Fruit fly (Drosophila melanogaster) whole organism, embryonic: ENCODE results near the gene janA.

ENCODE experiments used
- Antp ChIP-seq: fragments of 200-800 bp; sonication (Bioruptor generic); optimal IDR thresholded peaks from 3 replicates; lab custom pipeline; 2016; ENCODE audit warnings: missing biosample characterization, missing genetic modification characterization
- Atf6 ChIP-seq: fragments of 200-800 bp; sonication (Bioruptor generic); IDR thresholded peaks from 2 replicates; pipeline ENCODE4 v1.3.6; 2022; ENCODE audit warnings: missing biosample characterization, missing genetic modification characterization
- Blimp-1 ChIP-seq: fragments of 200-800 bp; sonication (Bioruptor generic); optimal IDR thresholded peaks from 3 replicates; lab custom pipeline; 2018; ENCODE audit warnings: missing biosample characterization, missing genetic modification characterization, mild to moderate bottlenecking, moderate library complexity, missing genetic modification reagents
- BtbVII ChIP-seq: fragments of 200-800 bp; sonication (Bioruptor generic); optimal IDR thresholded peaks from 3 replicates; lab custom pipeline; 2017; ENCODE audit warnings: missing biosample characterization, mild to moderate bottlenecking, missing genetic modification characterization
- CG11723 ChIP-seq: fragments of 200-800 bp; sonication (Bioruptor generic); optimal IDR thresholded peaks from 2 replicates; lab custom pipeline; 2017; ENCODE audit warnings: missing biosample characterization, mild to moderate bottlenecking, missing genetic modification characterization
- CG12659 ChIP-seq: fragments of 200-800 bp; sonication (Bioruptor generic); optimal IDR thresholded peaks from 3 replicates; lab custom pipeline; 2017; ENCODE audit warnings: mild to moderate bottlenecking, missing biosample characterization, missing genetic modification reagents, missing genetic modification characterization
- CG1647 ChIP-seq: fragments of 200-800 bp; sonication (Bioruptor generic); optimal IDR thresholded peaks from 3 replicates; lab custom pipeline; 2016; ENCODE audit warnings: missing biosample characterization, missing genetic modification characterization
- CG16813 ChIP-seq: fragments of 200-800 bp; sonication (Bioruptor generic); IDR thresholded peaks from 3 replicates; pipeline ENCODE4 v1.3.6; 2022; ENCODE audit warnings: missing biosample characterization, missing genetic modification characterization; ENCODE audit not compliant: partially characterized antibody
- CG2199 ChIP-seq: fragments of 200-800 bp; sonication (Bioruptor generic); IDR thresholded peaks from 3 replicates; pipeline ENCODE4 v1.3.6; 2022; ENCODE audit warnings: missing biosample characterization, missing genetic modification characterization
- CG3163 ChIP-seq: fragments of 200-800 bp; sonication (Bioruptor generic); optimal IDR thresholded peaks from 3 replicates; lab custom pipeline; 2016; ENCODE audit warnings: missing biosample characterization, missing genetic modification characterization
- CG33557 ChIP-seq: fragments of 200-800 bp; sonication (Bioruptor generic); optimal IDR thresholded peaks from 2 replicates; lab custom pipeline; 2019; ENCODE audit warnings: missing biosample characterization, mild to moderate bottlenecking, missing genetic modification characterization, moderate library complexity
- CG3847 ChIP-seq: fragments of 200-800 bp; sonication (Bioruptor generic); IDR thresholded peaks from 2 replicates; pipeline ENCODE4 v1.3.6; 2022; ENCODE audit warnings: missing biosample characterization, missing genetic modification characterization
- CG5953 ChIP-seq: fragments of 200-800 bp; sonication (Bioruptor generic); IDR thresholded peaks from 2 replicates; pipeline ENCODE4 v1.3.6; 2022; ENCODE audit warnings: missing biosample characterization, missing genetic modification characterization
- CG6689 ChIP-seq: fragments of 200-800 bp; sonication (Bioruptor generic); IDR thresholded peaks from 2 replicates; pipeline ENCODE4 v1.3.6; 2022; ENCODE audit warnings: missing biosample characterization, missing genetic modification characterization
- CG9609 ChIP-seq: fragments of 200-800 bp; sonication (Bioruptor generic); optimal IDR thresholded peaks from 3 replicates; lab custom pipeline; 2016; ENCODE audit warnings: missing biosample characterization, missing genetic modification characterization
- CG9932 ChIP-seq: fragments of 200-800 bp; sonication (Bioruptor generic); IDR thresholded peaks from 2 replicates; pipeline ENCODE4 v1.3.6; 2022; ENCODE audit warnings: missing biosample characterization, missing genetic modification characterization
- Dad ChIP-seq: fragments of 200-800 bp; sonication (Bioruptor generic); optimal IDR thresholded peaks from 3 replicates; lab custom pipeline; 2016; ENCODE audit warnings: missing biosample characterization, missing genetic modification characterization
- Deaf1 ChIP-seq: fragments of 200-800 bp; optimal IDR thresholded peaks from 3 replicates; lab custom pipeline; 2019; ENCODE audit warnings: missing biosample characterization, mild to moderate bottlenecking, missing genetic modification characterization, moderate library complexity
- Hey ChIP-seq: fragments of 200-800 bp; sonication (Bioruptor generic); optimal IDR thresholded peaks from 3 replicates; lab custom pipeline; 2018; ENCODE audit warnings: missing biosample characterization, mild to moderate bottlenecking, missing genetic modification characterization
- HmgZ ChIP-seq: fragments of 200-800 bp; sonication (Bioruptor generic); optimal IDR thresholded peaks from 2 replicates; lab custom pipeline; 2018; ENCODE audit warnings: missing biosample characterization, mild to moderate bottlenecking, missing genetic modification characterization
- Hr39 ChIP-seq: fragments of >200 bp; optimal IDR thresholded peaks from 2 replicates; lab custom pipeline; 2017
- MTF-1 ChIP-seq: fragments of 200-800 bp; sonication (Bioruptor generic); optimal IDR thresholded peaks from 2 replicates; lab custom pipeline; 2018; ENCODE audit warnings: missing biosample characterization, mild to moderate bottlenecking, missing genetic modification characterization, borderline replicate concordance
- Max ChIP-seq: fragments of 200-800 bp; sonication (Bioruptor generic); optimal IDR thresholded peaks from 2 replicates; lab custom pipeline; 2016; ENCODE audit warnings: missing biosample characterization, mild to moderate bottlenecking, missing genetic modification characterization
- NC2β ChIP-seq: fragments of 200-800 bp; sonication (Bioruptor generic); optimal IDR thresholded peaks from 2 replicates; lab custom pipeline; 2016; ENCODE audit warnings: missing biosample characterization, missing genetic modification characterization
- Scr ChIP-seq: fragments of 200-800 bp; sonication (Bioruptor generic); IDR thresholded peaks from 2 replicates; pipeline ENCODE4 v1.3.6; 2022; ENCODE audit warnings: missing biosample characterization, missing genetic modification characterization; ENCODE audit not compliant: partially characterized antibody
- Trl ChIP-seq, 3 experiments: fragments of >200 bp in 2 of 3; fragments of 200-800 bp in 1 of 3; sonication (Bioruptor generic) in 1 of 3; optimal IDR thresholded peaks; 2 replicates in 1 of 3; 3 replicates in 2 of 3; lab custom pipeline; 2016 to 2017; ENCODE audit warnings: missing biosample characterization in 1 of 3, missing genetic modification characterization in 1 of 3
- Vsx1 ChIP-seq: fragments of 200-800 bp; sonication (Bioruptor generic); optimal IDR thresholded peaks from 2 replicates; lab custom pipeline; 2017; ENCODE audit warnings: missing biosample characterization, mild to moderate bottlenecking, missing genetic modification characterization, missing genetic modification reagents
- Xbp1 ChIP-seq: fragments of 200-800 bp; sonication (Bioruptor generic); optimal IDR thresholded peaks from 3 replicates; lab custom pipeline; 2016; ENCODE audit warnings: missing biosample characterization, mild to moderate bottlenecking, missing genetic modification characterization
- YL-1 ChIP-seq: fragments of 200-800 bp; sonication (Bioruptor generic); optimal IDR thresholded peaks from 3 replicates; lab custom pipeline; 2017; ENCODE audit warnings: missing biosample characterization, mild to moderate bottlenecking, missing genetic modification characterization
- bab2 ChIP-seq: fragments of 200-800 bp; sonication (Bioruptor generic); optimal IDR thresholded peaks from 2 replicates; lab custom pipeline; 2016; ENCODE audit warnings: missing biosample characterization, missing genetic modification characterization
- bigmax ChIP-seq: fragments of 200-800 bp; sonication (Bioruptor generic); optimal IDR thresholded peaks from 2 replicates; lab custom pipeline; 2018; ENCODE audit warnings: missing biosample characterization, mild to moderate bottlenecking, missing genetic modification characterization
- cato ChIP-seq: fragments of 200-800 bp; sonication (Bioruptor generic); optimal IDR thresholded peaks from 2 replicates; lab custom pipeline; 2016; ENCODE audit warnings: missing biosample characterization, missing genetic modification characterization, borderline replicate concordance
- croc ChIP-seq: fragments of 200-800 bp; sonication (Bioruptor generic); conservative IDR thresholded peaks from 3 replicates; pipeline ENCODE4 v1.3.6; 2022; ENCODE audit warnings: missing biosample characterization, missing genetic modification characterization
- crol ChIP-seq: fragments of 200-800 bp; sonication (Bioruptor generic); IDR thresholded peaks from 2 replicates; pipeline ENCODE4 v1.3.6; 2022; ENCODE audit warnings: missing biosample characterization, missing genetic modification characterization
- cwo ChIP-seq: fragments of 200-800 bp; sonication (Bioruptor generic); optimal IDR thresholded peaks from 3 replicates; lab custom pipeline; 2017; ENCODE audit warnings: missing biosample characterization, missing genetic modification characterization, mild to moderate bottlenecking, moderate library complexity, missing genetic modification reagents
- exex ChIP-seq: fragments of 200-800 bp; sonication (Bioruptor generic); optimal IDR thresholded peaks from 4 replicates; lab custom pipeline; 2018; ENCODE audit warnings: missing biosample characterization, mild to moderate bottlenecking, missing genetic modification characterization, moderate library complexity
- fru ChIP-seq: fragments of >200 bp; optimal IDR thresholded peaks from 2 replicates; lab custom pipeline; 2017
- grn ChIP-seq: fragments of 200-800 bp; sonication (Bioruptor generic); optimal IDR thresholded peaks from 3 replicates; lab custom pipeline; 2017; ENCODE audit warnings: missing biosample characterization, missing genetic modification characterization
- mirr ChIP-seq: fragments of 200-800 bp; sonication (Bioruptor generic); optimal IDR thresholded peaks from 3 replicates; lab custom pipeline; 2018; ENCODE audit warnings: missing biosample characterization, mild to moderate bottlenecking, missing genetic modification characterization
- ranshi ChIP-seq: fragments of 200-800 bp; sonication (Bioruptor generic); IDR thresholded peaks from 2 replicates; pipeline ENCODE4 v1.3.6; 2022; ENCODE audit warnings: missing biosample characterization, missing genetic modification characterization
- row ChIP-seq: fragments of 200-800 bp; sonication (Bioruptor generic); IDR thresholded peaks from 3 replicates; pipeline ENCODE4 v1.3.6; 2022; ENCODE audit warnings: missing biosample characterization, missing genetic modification characterization
- sd ChIP-seq: fragments of 200-800 bp; sonication (Bioruptor generic); optimal IDR thresholded peaks from 3 replicates; lab custom pipeline; 2018; ENCODE audit warnings: missing biosample characterization, mild to moderate bottlenecking, missing genetic modification characterization, moderate library complexity
- stc ChIP-seq: fragments of 200-800 bp; sonication (Bioruptor generic); IDR thresholded peaks from 2 replicates; pipeline ENCODE4 v1.3.6; 2022; ENCODE audit warnings: missing biosample characterization, missing genetic modification characterization
- stwl ChIP-seq: fragments of 200-800 bp; sonication (Bioruptor generic); optimal IDR thresholded peaks from 3 replicates; lab custom pipeline; 2018; ENCODE audit warnings: missing biosample characterization, mild to moderate bottlenecking, missing genetic modification characterization, moderate library complexity
- sug ChIP-seq: fragments of 200-800 bp; optimal IDR thresholded peaks from 2 replicates; lab custom pipeline; 2019; ENCODE audit warnings: missing biosample characterization, mild to moderate bottlenecking, missing genetic modification characterization, moderate library complexity
- vnd ChIP-seq: fragments of 200-800 bp; sonication (Bioruptor generic); IDR thresholded peaks from 3 replicates; pipeline ENCODE4 v1.3.6; 2022; ENCODE audit warnings: missing biosample characterization, missing genetic modification characterization; ENCODE audit not compliant: partially characterized antibody
- wor ChIP-seq: fragments of 200-800 bp; sonication (Bioruptor generic); IDR thresholded peaks from 2 replicates; pipeline ENCODE4 v1.3.6; 2022; ENCODE audit warnings: missing biosample characterization, missing genetic modification characterization
- zfh2 ChIP-seq: fragments of 200-800 bp; sonication (Bioruptor generic); optimal IDR thresholded peaks from 2 replicates; lab custom pipeline; 2016; ENCODE audit warnings: missing biosample characterization, missing genetic modification characterization

The janA gene

dm6 chr3R:30012602-30013489 lies 26.5 kb downstream of the janA start (continued):
- TF ChIP-seq Trl (optimal IDR thresholded peaks at IDR 0.05; lab: Kevin White, UChicago) = no peak
- no peak for TF ChIP-seq Trl (GFP tag; optimal IDR thresholded peaks at IDR 0.05; lab: Kevin White, UChicago)
- TF ChIP-seq row (GFP tag; lab: Robert Waterston, UW) = peak; percentile 49
- TF ChIP-seq Scr (GFP tag; lab: Robert Waterston, UW) = no peak
- TF ChIP-seq CG5953 (GFP tag; lab: Robert Waterston, UW) = no peak
- no peak for TF ChIP-seq NC2β (GFP tag; lab: Kevin White, UChicago)
- no peak for TF ChIP-seq CG9609 (GFP tag; lab: Kevin White, UChicago)
- TF ChIP-seq cato (GFP tag; lab: Kevin White, UChicago) = no peak
- peak; percentile 54 for TF ChIP-seq Atf6 (GFP tag; lab: Robert Waterston, UW)
- no peak for TF ChIP-seq CG1647 (GFP tag; lab: Kevin White, UChicago)
- TF ChIP-seq stc (GFP tag; lab: Robert Waterston, UW) = 0 out of 2 replicates have a peak, but pooled peaks have one; percentile 25
- peak; percentile 73 for TF ChIP-seq CG9932 (GFP tag; lab: Robert Waterston, UW)
- no peak for TF ChIP-seq Dad
- no peak for TF ChIP-seq bab2 (GFP tag; lab: Kevin White, UChicago)
- TF ChIP-seq bigmax (GFP tag; lab: Kevin White, UChicago) = no peak
- no peak for TF ChIP-seq CG6689 (GFP tag; lab: Robert Waterston, UW)
- TF ChIP-seq Max = no peak
- TF ChIP-seq zfh2 = no peak
- TF ChIP-seq Antp (GFP tag; lab: Kevin White, UChicago) = no peak
- no peak for TF ChIP-seq CG3163 (GFP tag; lab: Kevin White, UChicago)
- TF ChIP-seq CG12659 (GFP tag; lab: Kevin White, UChicago) = peak; percentile 11
- TF ChIP-seq HmgZ (tag; lab: Kevin White, UChicago) = no peak
- no peak for TF ChIP-seq CG2199
- TF ChIP-seq Xbp1 (GFP tag; lab: Kevin White, UChicago) = peak; percentile 18
- no peak for TF ChIP-seq fru
- TF ChIP-seq Hr39 (lab: Kevin White, UChicago) = no peak
- peak; percentile 17 for TF ChIP-seq YL-1
- no peak for TF ChIP-seq wor (GFP tag; lab: Robert Waterston, UW)
- TF ChIP-seq CG11723 = no peak
- TF ChIP-seq Blimp-1 (GFP tag; lab: Kevin White, UChicago) = no peak
- TF ChIP-seq stwl (tag; lab: Kevin White, UChicago) = no peak
- TF ChIP-seq mirr (GFP tag; lab: Kevin White, UChicago) = peak; percentile 64
- no peak for TF ChIP-seq croc
- no peak for TF ChIP-seq CG33557 (GFP tag; lab: Kevin White, UChicago)
- TF ChIP-seq exex (tag; lab: Kevin White, UChicago) = peak; percentile 64
- TF ChIP-seq CG16813 = no peak
- TF ChIP-seq Vsx1 = peak; percentile 20
- TF ChIP-seq MTF-1 (GFP tag; lab: Kevin White, UChicago) = no peak
- TF ChIP-seq crol (GFP tag; lab: Robert Waterston, UW) = no peak
- TF ChIP-seq cwo (GFP tag; lab: Kevin White, UChicago) = peak; percentile 95
- TF ChIP-seq vnd = no peak

- TF ChIP-seq sug = peak; percentile 20
- no peak for TF ChIP-seq BtbVII
- TF ChIP-seq exex (tag; lab: Kevin White, UChicago) = peak; percentile 88
- peak; percentile 8 for TF ChIP-seq sd (tag; lab: Kevin White, UChicago)
- TF ChIP-seq Hey (tag; lab: Kevin White, UChicago) = peak; percentile 63
- TF ChIP-seq mirr (GFP tag; lab: Kevin White, UChicago) = peak; percentile 75
- TF ChIP-seq CG3847 (GFP tag; lab: Robert Waterston, UW) = no peak
- TF ChIP-seq Deaf1 (tag; lab: Kevin White, UChicago) = peak; percentile 53
- no peak for TF ChIP-seq ranshi
- peak; percentile 20 for TF ChIP-seq cwo (GFP tag; lab: Kevin White, UChicago)
- TF ChIP-seq grn (GFP tag; lab: Kevin White, UChicago) = peak; percentile 87
Observed at dm6 chr3R:30009173-30009572, 30.2 kb downstream of the janA start, which contains the start of gene CG7912. TSS of gene CG7912 (minus strand) at chr3R:30009189.
